Fruit fly (Drosophila melanogaster) whole organism, embryonic: Measurements from ENCODE around the gene CG42833.
A peak's percentile ranks its signal among the peaks of the same experiment; 100 is the strongest.

Source experiments
- Atf6 ChIP-seq: fragments of 200-800 bp; sonication (Bioruptor generic); IDR thresholded peaks from 2 replicates; pipeline ENCODE4 v1.3.6; 2022; ENCODE audit warnings: missing biosample characterization, missing genetic modification characterization
- CG10274 ChIP-seq: fragments of 200-800 bp; sonication (Bioruptor generic); optimal IDR thresholded peaks from 3 replicates; lab custom pipeline; 2017; ENCODE audit warnings: missing biosample characterization, mild to moderate bottlenecking, missing genetic modification characterization
- CG10321 ChIP-seq: fragments of 200-800 bp; sonication (Bioruptor generic); IDR thresholded peaks from 2 replicates; pipeline ENCODE4 v1.3.6; 2022; ENCODE audit warnings: missing biosample characterization, missing genetic modification characterization
- CG12299 ChIP-seq: fragments of 200-800 bp; sonication (Bioruptor generic); optimal IDR thresholded peaks from 2 replicates; lab custom pipeline; 2018; ENCODE audit warnings: missing biosample characterization, mild to moderate bottlenecking, missing genetic modification characterization
- CG12659 ChIP-seq: fragments of 200-800 bp; sonication (Bioruptor generic); optimal IDR thresholded peaks from 3 replicates; lab custom pipeline; 2017; ENCODE audit warnings: mild to moderate bottlenecking, missing biosample characterization, missing genetic modification reagents, missing genetic modification characterization
- CG13424 ChIP-seq: fragments of 200-800 bp; sonication (Bioruptor generic); optimal IDR thresholded peaks from 2 replicates; lab custom pipeline; 2019; ENCODE audit warnings: missing biosample characterization, mild to moderate bottlenecking, missing genetic modification characterization, moderate library complexity
- CG14667 ChIP-seq: fragments of 200-800 bp; sonication (Bioruptor generic); IDR thresholded peaks from 2 replicates; pipeline ENCODE4 v1.3.6; 2022; ENCODE audit warnings: missing biosample characterization, missing genetic modification characterization
- CG1647 ChIP-seq: fragments of 200-800 bp; sonication (Bioruptor generic); optimal IDR thresholded peaks from 3 replicates; lab custom pipeline; 2016; ENCODE audit warnings: missing biosample characterization, missing genetic modification characterization
- CG17359 ChIP-seq: fragments of 200-800 bp; sonication (Bioruptor generic); optimal IDR thresholded peaks from 3 replicates; lab custom pipeline; 2018; ENCODE audit warnings: missing biosample characterization, mild to moderate bottlenecking, missing genetic modification characterization, moderate library complexity
- CG2120 ChIP-seq: fragments of 200-800 bp; sonication (Bioruptor generic); optimal IDR thresholded peaks from 3 replicates; lab custom pipeline; 2016; ENCODE audit warnings: missing biosample characterization, missing genetic modification characterization
- CG30403 ChIP-seq: fragments of 200-800 bp; sonication (Bioruptor generic); optimal IDR thresholded peaks from 3 replicates; lab custom pipeline; 2016; ENCODE audit warnings: missing biosample characterization, missing genetic modification characterization
- CG3065 ChIP-seq: fragments of 200-800 bp; sonication (Bioruptor generic); optimal IDR thresholded peaks from 2 replicates; lab custom pipeline; 2016; ENCODE audit warnings: missing biosample characterization, missing genetic modification characterization
- CG3163 ChIP-seq: fragments of 200-800 bp; sonication (Bioruptor generic); optimal IDR thresholded peaks from 3 replicates; lab custom pipeline; 2016; ENCODE audit warnings: missing biosample characterization, missing genetic modification characterization
- CG34224 ChIP-seq: fragments of 200-800 bp; sonication (Bioruptor generic); IDR thresholded peaks from 3 replicates; pipeline ENCODE4 v1.3.6; 2022; ENCODE audit warnings: missing biosample characterization, missing genetic modification characterization; ENCODE audit not compliant: partially characterized antibody
- CG34422 ChIP-seq: fragments of 200-800 bp; sonication (Bioruptor generic); IDR thresholded peaks from 3 replicates; pipeline ENCODE4 v1.3.6; 2022; ENCODE audit warnings: missing biosample characterization, missing genetic modification characterization
- CG3726 ChIP-seq: fragments of 200-800 bp; sonication (Bioruptor generic); IDR thresholded peaks from 3 replicates; pipeline ENCODE4, ENCODE4 v1.3.6; 2022; ENCODE audit warnings: missing biosample characterization, missing genetic modification characterization
- CG42726 ChIP-seq: fragments of 200-800 bp; sonication (Bioruptor generic); IDR thresholded peaks from 2 replicates; pipeline ENCODE4 v1.3.6; 2022; ENCODE audit warnings: missing biosample characterization, missing genetic modification characterization; ENCODE audit not compliant: partially characterized antibody
- CG4820 ChIP-seq: fragments of 200-800 bp; sonication (Bioruptor generic); optimal IDR thresholded peaks from 3 replicates; lab custom pipeline; 2016; ENCODE audit warnings: missing biosample characterization, missing genetic modification characterization
- CG6683 ChIP-seq: fragments of 200-800 bp; sonication (Bioruptor generic); optimal IDR thresholded peaks from 2 replicates; lab custom pipeline; 2017; ENCODE audit warnings: missing biosample characterization, mild to moderate bottlenecking, missing genetic modification characterization, missing genetic modification reagents
- CG9817 ChIP-seq: fragments of 200-800 bp; sonication (Bioruptor generic); optimal IDR thresholded peaks from 2 replicates; lab custom pipeline; 2018; ENCODE audit warnings: missing biosample characterization, mild to moderate bottlenecking, missing genetic modification characterization, moderate library complexity
- Doc2 ChIP-seq: fragments of 200-800 bp; sonication (Bioruptor generic); IDR thresholded peaks from 2 replicates; pipeline ENCODE4 v1.3.6; 2022; ENCODE audit warnings: missing biosample characterization, missing genetic modification characterization
- Fer1 ChIP-seq: fragments of 200-800 bp; sonication (Bioruptor generic); optimal IDR thresholded peaks from 2 replicates; lab custom pipeline; 2017; ENCODE audit warnings: missing biosample characterization, mild to moderate bottlenecking, missing genetic modification characterization
- Hand ChIP-seq: fragments of 200-800 bp; sonication (Bioruptor generic); optimal IDR thresholded peaks from 2 replicates; lab custom pipeline; 2017; ENCODE audit warnings: mild to moderate bottlenecking, missing biosample characterization, missing genetic modification reagents, missing genetic modification characterization
- Hey ChIP-seq: fragments of 200-800 bp; sonication (Bioruptor generic); optimal IDR thresholded peaks from 3 replicates; lab custom pipeline; 2018; ENCODE audit warnings: missing biosample characterization, mild to moderate bottlenecking, missing genetic modification characterization
- Hmr ChIP-seq: fragments of 200-800 bp; sonication (Bioruptor generic); optimal IDR thresholded peaks from 3 replicates; lab custom pipeline; 2017; ENCODE audit warnings: mild to moderate bottlenecking, missing biosample characterization, missing genetic modification reagents, missing genetic modification characterization
- Hr51 ChIP-seq, 2 experiments: fragments of 200-800 bp; sonication (Bioruptor generic); optimal IDR thresholded peaks; 2 replicates in 1 of 2; 3 replicates in 1 of 2; lab custom pipeline; 2016 to 2018; ENCODE audit warnings: missing biosample characterization in 2 of 2, missing genetic modification characterization in 2 of 2, mild to moderate bottlenecking in 1 of 2, moderate library complexity in 1 of 2
- Kr ChIP-seq: fragments of 200-800 bp; sonication (Bioruptor generic); optimal IDR thresholded peaks from 2 replicates; lab custom pipeline; 2017; ENCODE audit warnings: missing biosample characterization, mild to moderate bottlenecking, missing genetic modification characterization
- Mes4 ChIP-seq: fragments of 200-800 bp; sonication (Bioruptor generic); optimal IDR thresholded peaks from 2 replicates; lab custom pipeline; 2016; ENCODE audit warnings: missing biosample characterization, missing genetic modification characterization
- Nf-YC ChIP-seq: fragments of 200-800 bp; optimal IDR thresholded peaks from 3 replicates; lab custom pipeline; 2019; ENCODE audit warnings: missing biosample characterization, mild to moderate bottlenecking, missing genetic modification characterization, moderate library complexity
- Rx ChIP-seq: fragments of 200-800 bp; sonication (Bioruptor generic); IDR thresholded peaks from 2 replicates; pipeline ENCODE4 v1.3.6; 2022; ENCODE audit warnings: missing biosample characterization, missing genetic modification characterization
- Sin3A ChIP-seq: fragments of >200 bp; optimal IDR thresholded peaks from 2 replicates; lab custom pipeline; 2018
- Usf ChIP-seq: fragments of 200-800 bp; sonication (Bioruptor generic); optimal IDR thresholded peaks from 2 replicates; lab custom pipeline; 2017; ENCODE audit warnings: missing genotype, missing biosample characterization, missing genetic modification characterization
- YL-1 ChIP-seq: fragments of 200-800 bp; sonication (Bioruptor generic); optimal IDR thresholded peaks from 3 replicates; lab custom pipeline; 2017; ENCODE audit warnings: missing biosample characterization, mild to moderate bottlenecking, missing genetic modification characterization
- abd-A ChIP-seq: fragments of 200-800 bp; sonication (Bioruptor generic); optimal IDR thresholded peaks from 3 replicates; lab custom pipeline; 2019; ENCODE audit warnings: missing biosample characterization, mild to moderate bottlenecking, missing genetic modification characterization, moderate library complexity
- az2 ChIP-seq: fragments of 200-800 bp; sonication (Bioruptor generic); optimal IDR thresholded peaks from 3 replicates; lab custom pipeline; 2016; ENCODE audit warnings: missing biosample characterization, missing genetic modification characterization
- bbx ChIP-seq: fragments of 200-800 bp; sonication (Bioruptor generic); IDR thresholded peaks from 2 replicates; pipeline ENCODE4 v1.3.6; 2022; ENCODE audit warnings: missing biosample characterization, missing genetic modification characterization; ENCODE audit not compliant: partially characterized antibody
- cg ChIP-seq: fragments of 200-800 bp; sonication (Bioruptor generic); optimal IDR thresholded peaks from 3 replicates; lab custom pipeline; 2019; ENCODE audit warnings: missing biosample characterization, mild to moderate bottlenecking, missing genetic modification characterization, moderate library complexity
- esg ChIP-seq: fragments of 200-800 bp; sonication (Bioruptor generic); conservative IDR thresholded peaks from 2 replicates; pipeline ENCODE4 v1.3.6; 2022; ENCODE audit warnings: missing biosample characterization, missing genetic modification characterization
- fd96Cb ChIP-seq: fragments of 200-800 bp; sonication (Bioruptor generic); optimal IDR thresholded peaks from 2 replicates; lab custom pipeline; 2018; ENCODE audit warnings: missing biosample characterization, mild to moderate bottlenecking, missing genetic modification characterization, moderate library complexity
- gcm2 ChIP-seq: fragments of 200-800 bp; sonication (Bioruptor generic); optimal IDR thresholded peaks from 2 replicates; lab custom pipeline; 2016; ENCODE audit warnings: missing biosample characterization, missing genetic modification characterization
- insv ChIP-seq, 2 experiments: fragments of 200-800 bp; sonication (Bioruptor generic); optimal IDR thresholded peaks; 3 replicates each; lab custom pipeline; 2016 to 2018; ENCODE audit warnings: missing biosample characterization in 2 of 2, missing genetic modification characterization in 2 of 2
- lov ChIP-seq, 2 experiments: fragments of 200-800 bp in 1 of 2; fragments of >200 bp in 1 of 2; sonication (Bioruptor generic) in 1 of 2; IDR thresholded peaks in 1 of 2; optimal IDR thresholded peaks in 1 of 2; 2 replicates in 1 of 2; 3 replicates in 1 of 2; pipeline versions ENCODE4 v1.3.6 to Lab custom; 2017 to 2022; ENCODE audit warnings: missing biosample characterization in 1 of 2, missing genetic modification characterization in 1 of 2
- pzg ChIP-seq: fragments of 200-800 bp; sonication (Bioruptor generic); optimal IDR thresholded peaks from 3 replicates; lab custom pipeline; 2018; ENCODE audit warnings: missing biosample characterization, mild to moderate bottlenecking, missing genetic modification characterization, moderate library complexity
- ro ChIP-seq: fragments of 200-800 bp; sonication (Bioruptor generic); IDR thresholded peaks from 2 replicates; pipeline ENCODE4 v1.3.6; 2022; ENCODE audit warnings: missing biosample characterization, missing genetic modification characterization
- sc ChIP-seq, 3 experiments: fragments of >200 bp in 2 of 3; fragments of 200-800 bp in 1 of 3; sonication (Bioruptor generic) in 1 of 3; optimal IDR thresholded peaks; 2 replicates in 2 of 3; 3 replicates in 1 of 3; lab custom pipeline; 2017; ENCODE audit warnings: mild to moderate bottlenecking in 1 of 3, missing biosample characterization in 1 of 3, missing genetic modification characterization in 1 of 3, missing genetic modification reagents in 1 of 3
- scrt ChIP-seq: fragments of 200-800 bp; sonication (Bioruptor generic); optimal IDR thresholded peaks from 2 replicates; lab custom pipeline; 2018; ENCODE audit warnings: missing biosample characterization, mild to moderate bottlenecking, missing genetic modification characterization, moderate library complexity
- sens-2 ChIP-seq: fragments of 200-800 bp; sonication (Bioruptor generic); IDR thresholded peaks from 2 replicates; pipeline ENCODE4 v1.3.6; 2022; ENCODE audit warnings: missing biosample characterization, missing genetic modification characterization
- sob ChIP-seq: fragments of 200-800 bp; sonication (Bioruptor generic); IDR thresholded peaks from 2 replicates; pipeline ENCODE4 v1.3.6; 2022; ENCODE audit warnings: missing biosample characterization, missing genetic modification characterization
- stwl ChIP-seq: fragments of 200-800 bp; sonication (Bioruptor generic); optimal IDR thresholded peaks from 3 replicates; lab custom pipeline; 2018; ENCODE audit warnings: missing biosample characterization, mild to moderate bottlenecking, missing genetic modification characterization, moderate library complexity
- z ChIP-seq: fragments of 200-800 bp; sonication (Bioruptor generic); IDR thresholded peaks from 3 replicates; pipeline ENCODE4 v1.3.6; 2022; ENCODE audit warnings: missing biosample characterization, missing genetic modification characterization

CG42833 gene

DNA sequence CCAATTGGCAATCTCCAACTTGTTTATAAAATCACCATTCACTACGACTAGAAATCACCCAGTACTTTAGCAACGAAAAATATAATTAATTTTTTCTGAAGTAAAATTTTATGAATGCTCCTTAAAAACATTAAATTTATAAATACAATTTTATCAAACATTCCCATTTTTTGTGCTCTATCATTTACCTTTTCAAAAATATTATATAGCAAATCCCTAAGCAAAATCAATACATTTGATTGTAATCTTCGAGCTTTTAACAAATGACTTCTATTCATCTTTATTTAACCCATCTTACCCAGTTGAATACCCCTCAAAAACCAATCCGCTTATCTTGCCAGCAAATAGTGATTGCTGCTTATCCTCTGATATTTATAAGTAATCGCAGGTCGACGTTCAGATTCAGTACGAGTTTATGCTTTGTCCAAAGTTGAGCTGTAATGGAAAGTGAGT, 21.5 kb downstream of the CG42833 start, which contains the start of gene CG17145 (continued):
- TF ChIP-seq Hmr (GFP tag; lab: Kevin White, UChicago): peak; percentile 65
- TF ChIP-seq sens-2 (GFP tag; lab: Robert Waterston, UW): no peak
- TF ChIP-seq CG34422 (GFP tag; lab: Robert Waterston, UW): no peak
- TF ChIP-seq az2 (GFP tag; lab: Kevin White, UChicago): no peak
- no peak for TF ChIP-seq Rx
- TF ChIP-seq Doc2: no peak
- TF ChIP-seq CG9817 (tag; lab: Kevin White, UChicago): no peak
- no peak for TF ChIP-seq abd-A (tag; lab: Kevin White, UChicago)
- TF ChIP-seq sob: no peak
- no peak for TF ChIP-seq CG3726 (GFP tag; lab: Robert Waterston, UW)
- TF ChIP-seq YL-1 (GFP tag; lab: Kevin White, UChicago): no peak
- TF ChIP-seq CG10274 (GFP tag; lab: Kevin White, UChicago): no peak
- TF ChIP-seq scrt (GFP tag; lab: Kevin White, UChicago): no peak
- TF ChIP-seq Usf (GFP tag; lab: Kevin White, UChicago): no peak
- TF ChIP-seq CG17359 (tag; lab: Kevin White, UChicago): no peak
- TF ChIP-seq Hr51 (GFP tag; optimal IDR thresholded peaks at IDR 0.05; lab: Kevin White, UChicago): peak in 1 of 2 experiments; percentile 56
- TF ChIP-seq CG3065 (GFP tag; lab: Kevin White, UChicago): no peak
- no peak for TF ChIP-seq CG34224
- no peak for TF ChIP-seq ro (GFP tag; lab: Robert Waterston, UW)
- TF ChIP-seq bbx (GFP tag; lab: Robert Waterston, UW): no peak
- no peak for TF ChIP-seq insv (GFP tag; optimal IDR thresholded peaks at IDR 0.05; lab: Kevin White, UChicago)
- peak; percentile 68 for TF ChIP-seq Atf6 (GFP tag; lab: Robert Waterston, UW)
- TF ChIP-seq CG6683 (GFP tag; lab: Kevin White, UChicago): no peak
- TF ChIP-seq pzg (GFP tag; lab: Kevin White, UChicago): no peak
- no peak for TF ChIP-seq CG1647
- TF ChIP-seq Fer1 (GFP tag; lab: Kevin White, UChicago): peak; percentile 49
- TF ChIP-seq CG12299 (tag; lab: Kevin White, UChicago): no peak
- peak; percentile 50 for TF ChIP-seq Hand
- no peak for TF ChIP-seq Hey (tag; lab: Kevin White, UChicago)
- TF ChIP-seq Mes4 (GFP tag; lab: Kevin White, UChicago): no peak
- TF ChIP-seq CG12659 (GFP tag; lab: Kevin White, UChicago): peak; percentile 38
- TF ChIP-seq gcm2 (GFP tag; lab: Kevin White, UChicago): no peak
- no peak for TF ChIP-seq z
- no peak for TF ChIP-seq lov (optimal IDR thresholded peaks at IDR 0.05; lab: Kevin White, UChicago)
- no peak for TF ChIP-seq lov (GFP tag; IDR thresholded peaks at IDR 0.05; lab: Robert Waterston, UW)
- no peak for TF ChIP-seq sc (optimal IDR thresholded peaks at IDR 0.05; lab: Kevin White, UChicago)
- no peak for TF ChIP-seq sc (GFP tag; optimal IDR thresholded peaks at IDR 0.05; lab: Kevin White, UChicago)
- TF ChIP-seq Nf-YC (tag; lab: Kevin White, UChicago): peak; percentile 25
- no peak for TF ChIP-seq Kr
- no peak for TF ChIP-seq CG42726
- TF ChIP-seq CG10321 (GFP tag; lab: Robert Waterston, UW): no peak
- no peak for TF ChIP-seq fd96Cb
- no peak for TF ChIP-seq CG14667 (GFP tag; lab: Robert Waterston, UW)
- TF ChIP-seq stwl (tag; lab: Kevin White, UChicago): no peak
- TF ChIP-seq cg: no peak
- no peak for TF ChIP-seq Sin3A (lab: Kevin White, UChicago)
- TF ChIP-seq CG2120 (GFP tag; lab: Kevin White, UChicago): peak; percentile 63
- TF ChIP-seq CG3163 (GFP tag; lab: Kevin White, UChicago): no peak
- no peak for TF ChIP-seq esg (GFP tag; lab: Robert Waterston, UW)
- TF ChIP-seq CG4820: no peak
- peak; percentile 42 for TF ChIP-seq CG13424 (tag; lab: Kevin White, UChicago)
- TF ChIP-seq CG30403: no peak
